Fruit fly (Drosophila melanogaster): ENCODE measurements around the gene CG17601.

Gene CG17601

DNA sequence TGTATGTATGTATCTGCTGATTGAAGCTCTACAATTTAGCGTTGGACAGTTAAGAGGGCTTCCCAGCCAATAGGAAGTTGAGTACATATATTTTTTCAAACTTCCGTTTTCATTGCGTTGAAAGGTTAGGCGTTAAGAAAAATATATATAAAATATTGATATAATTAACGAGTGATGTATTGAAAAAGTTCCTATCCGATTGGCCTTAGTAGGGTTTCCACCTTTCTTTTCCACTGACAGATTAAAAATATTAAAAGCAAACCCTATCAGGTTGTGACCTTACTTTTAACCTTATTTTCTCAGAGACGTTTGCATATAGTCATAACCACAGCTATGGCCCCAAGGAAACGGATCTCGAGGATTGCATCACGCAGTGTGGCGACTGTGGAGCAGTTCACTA lies at the start of gene CG17601:
Gene CG17601 (plus strand): TSS at position 301 of the 400 bp plus-strand sequence.
- no peak for TF ChIP-seq noc (tag; optimal IDR thresholded peaks at IDR 0.05)

- no peak for TF ChIP-seq noc (tag; optimal IDR thresholded peaks at IDR 0.05)
These were observed 47.3 kb upstream of the CG17601 start for dm6 chrX:22499557-22499956.

- TF ChIP-seq noc (tag; optimal IDR thresholded peaks at IDR 0.05) = no peak
These were observed 44.7 kb upstream of the CG17601 start for dm6 chrX:22502225-22502624.

DNA sequence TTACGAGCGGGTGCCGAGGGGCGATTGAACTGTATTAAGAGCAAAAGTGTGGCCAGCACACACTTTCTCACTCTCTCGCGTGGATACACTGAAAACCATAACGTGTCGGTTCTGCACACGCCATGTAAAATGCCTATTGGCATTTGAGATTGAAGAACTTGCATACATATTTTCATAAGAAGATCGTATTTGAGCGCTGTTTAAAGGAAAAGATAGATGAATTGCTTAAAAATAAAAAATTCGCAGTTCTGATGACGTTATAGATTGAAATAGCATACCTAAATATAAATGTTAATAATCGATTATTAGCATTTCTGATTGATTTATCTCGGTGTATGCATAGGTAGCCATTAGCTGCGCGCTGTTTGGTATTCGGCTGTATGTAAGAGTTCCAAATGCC lies 37.8 kb upstream of the CG17601 start:
- TF ChIP-seq noc (tag; optimal IDR thresholded peaks at IDR 0.05) = no peak

- TF ChIP-seq noc (tag; optimal IDR thresholded peaks at IDR 0.05) = no peak
These were observed 36.1 kb upstream of the CG17601 start for dm6 chrX:22510776-22511175.

- no peak for TF ChIP-seq noc (tag; optimal IDR thresholded peaks at IDR 0.05)
These were observed 34.8 kb upstream of the CG17601 start for dm6 chrX:22512071-22512470.

DNA sequence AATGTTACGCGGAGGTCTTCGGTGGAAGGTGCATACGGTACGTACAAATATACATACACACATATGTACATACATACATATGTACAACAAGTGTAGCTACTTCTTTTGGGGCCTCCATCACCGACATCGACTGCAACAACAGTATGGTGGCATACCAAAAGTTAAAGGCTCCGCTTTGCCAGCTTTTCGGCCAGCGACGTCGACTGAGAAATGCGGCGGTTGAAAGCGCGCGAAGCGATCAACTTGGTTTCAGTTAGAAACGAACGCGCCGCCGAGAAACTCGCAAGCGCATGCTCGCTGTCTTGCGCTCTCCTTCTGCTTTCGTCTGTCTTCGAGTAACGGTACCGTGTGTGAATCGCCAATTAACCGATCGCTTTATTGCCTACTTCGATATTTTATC lies 31.9 kb upstream of the CG17601 start, which contains the start of gene CG17600:
Gene CG17600 (plus strand): TSS at position 250 of the 400 bp plus-strand sequence.
- no peak for TF ChIP-seq noc (tag; optimal IDR thresholded peaks at IDR 0.05)

dm6 chrX:22527210-22527609 lies 19.7 kb upstream of the CG17601 start:
- no peak for TF ChIP-seq noc (tag; optimal IDR thresholded peaks at IDR 0.05)

DNA sequence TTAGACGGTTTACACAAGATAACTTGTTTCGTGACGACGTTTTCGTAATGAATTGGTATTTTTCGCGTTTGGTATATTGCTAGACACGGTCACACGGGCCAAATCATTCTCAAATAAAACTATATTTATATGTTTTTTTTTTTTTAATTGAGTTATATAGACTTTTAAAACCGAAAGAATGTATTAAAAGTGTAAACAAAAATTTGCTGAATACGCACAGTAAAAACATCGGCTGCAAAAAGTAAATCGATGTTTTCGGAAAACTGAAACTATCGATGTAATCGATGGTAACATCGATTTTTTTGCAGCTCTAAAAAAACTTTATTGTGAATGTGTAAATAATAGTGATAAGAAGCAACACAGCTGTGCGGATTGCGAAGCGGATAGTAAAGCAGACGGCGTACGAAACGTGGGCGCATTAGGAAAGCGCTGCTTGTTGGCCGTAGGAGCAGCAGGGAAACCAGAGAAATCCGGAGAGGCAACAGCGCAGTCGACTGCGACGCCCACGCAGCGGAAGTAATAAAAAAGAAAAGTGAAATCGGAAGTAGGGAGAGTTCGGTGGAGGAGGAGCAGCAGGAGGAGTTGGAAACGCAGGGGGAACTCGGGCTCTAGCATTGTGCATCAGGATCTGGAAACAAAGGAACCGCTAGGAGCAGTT lies 17.1 kb upstream of the CG17601 start, which contains the start of gene S6kII:
Gene S6kII (plus strand): TSS at position 301 of the 658 bp plus-strand sequence.
- no peak for TF ChIP-seq noc (tag; optimal IDR thresholded peaks at IDR 0.05)

dm6 chrX:22540065-22540504 lies 6.8 kb upstream of the CG17601 start, which contains the start of gene CG17598:
Gene CG17598, minus strand, starts transcription at chrX:22540383.
- no peak for TF ChIP-seq noc (tag; optimal IDR thresholded peaks at IDR 0.05)

dm6 chrX:22544222-22544621 lies 2.7 kb upstream of the CG17601 start, which contains the start of gene Cluap1:
Gene Cluap1, minus strand, starts transcription at chrX:22544322.
- TF ChIP-seq noc (tag; optimal IDR thresholded peaks at IDR 0.05) = no peak

DNA sequence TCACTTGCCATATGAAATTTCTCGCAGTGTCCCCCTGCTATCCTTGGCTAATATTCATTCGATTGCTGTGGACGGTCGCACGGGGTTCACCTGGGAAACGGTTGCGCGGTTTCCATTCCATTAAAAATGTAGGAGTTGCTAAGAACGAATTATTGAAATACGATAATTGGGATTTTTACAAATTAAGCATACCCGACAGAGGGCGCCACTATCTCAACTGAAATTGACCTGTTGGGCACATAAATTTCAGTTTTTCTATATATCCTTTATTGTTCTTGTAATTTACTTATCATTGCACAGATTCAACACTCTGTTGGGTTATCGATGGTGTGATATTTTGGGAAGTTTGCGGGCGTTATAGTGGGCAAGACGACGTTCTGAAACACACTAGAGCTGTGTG lies 2.2 kb upstream of the CG17601 start:
- TF ChIP-seq noc (tag; optimal IDR thresholded peaks at IDR 0.05) = no peak

DNA sequence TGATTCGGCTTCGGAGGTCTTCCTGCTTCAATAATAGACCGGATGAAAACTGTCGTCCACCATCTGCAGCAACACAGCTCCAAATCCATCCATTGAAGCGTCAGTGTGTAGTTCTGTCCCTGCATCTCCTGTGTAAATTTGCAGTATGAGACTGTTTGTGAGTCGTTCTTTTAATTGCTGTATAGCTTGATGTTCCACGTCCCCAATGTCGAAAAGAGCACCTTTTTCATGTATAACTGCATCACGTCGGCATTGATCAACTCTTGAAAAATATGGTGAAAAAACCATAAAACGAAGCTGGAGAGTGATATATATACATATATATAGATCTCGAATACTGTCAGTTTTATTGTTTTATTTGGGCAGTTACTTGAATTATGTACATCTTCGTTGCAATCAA lies 27.5 kb downstream of the CG17601 start:
- TF ChIP-seq noc (tag; optimal IDR thresholded peaks at IDR 0.05) = no peak

DNA sequence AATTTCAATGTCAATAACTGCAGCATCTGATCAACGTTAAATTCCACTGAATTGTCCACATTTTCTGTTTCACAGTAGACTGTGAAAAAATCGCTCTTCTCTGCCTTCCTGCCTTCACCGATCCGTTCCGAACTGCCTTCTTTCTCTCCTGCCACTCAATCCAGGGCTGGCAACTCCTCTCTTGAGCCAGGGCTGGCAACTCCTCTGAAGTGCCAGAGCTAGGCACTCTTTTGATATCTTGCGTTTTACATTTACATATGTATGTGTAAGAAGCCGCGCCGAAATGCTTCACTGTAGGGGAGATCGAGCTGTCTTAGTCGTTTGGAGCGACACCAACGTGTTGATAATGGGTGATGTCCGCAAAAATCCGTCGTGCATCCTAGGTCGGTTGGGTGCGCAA lies 28.2 kb downstream of the CG17601 start:
- no peak for TF ChIP-seq noc (tag; optimal IDR thresholded peaks at IDR 0.05)

dm6 chrX:22582909-22583308 lies 36.0 kb downstream of the CG17601 start:
- TF ChIP-seq noc (tag; optimal IDR thresholded peaks at IDR 0.05) = no peak

Measured in whole organism, larva.